Worm (Caenorhabditis elegans): ENCODE data around the gene F54D5.9.

DNA sequence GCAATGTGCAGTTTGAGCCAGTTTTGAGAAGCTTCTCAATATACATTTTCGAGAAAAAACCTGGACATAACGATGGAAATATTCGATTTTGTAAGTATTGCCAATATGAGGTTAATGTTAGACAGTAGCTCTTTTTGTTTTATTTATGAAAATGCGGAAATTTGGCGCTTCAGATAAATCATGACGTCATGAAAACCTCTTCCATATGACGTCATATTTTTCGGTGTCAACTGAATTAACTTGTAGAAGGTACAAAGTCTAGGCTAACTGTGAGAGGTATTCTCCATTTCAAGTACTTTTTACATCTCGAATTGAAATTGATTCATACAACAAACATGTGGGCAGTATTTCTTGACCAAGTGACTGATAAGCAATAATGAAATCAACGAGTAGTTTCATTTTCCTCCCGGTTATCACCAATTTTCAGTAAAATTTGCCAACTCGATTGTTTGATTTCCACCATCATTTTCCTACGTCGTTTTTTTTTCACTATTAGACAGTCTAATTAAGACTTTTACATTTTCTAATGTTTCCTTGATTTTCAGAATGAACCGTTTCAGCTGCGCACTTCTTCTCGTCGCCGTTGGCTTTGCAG is 26.7 kb upstream of the F54D5.9 start, which contains the start of gene F54D5.3:
- no peak for TF ChIP-seq F49E8.2 (tag; optimal IDR thresholded peaks at IDR 0.05; ENCODE audit: borderline replicate concordance)
- no peak for TF ChIP-seq ceh-82 (tag; optimal IDR thresholded peaks at IDR 0.05)
- TF ChIP-seq nhr-237 (tag; optimal IDR thresholded peaks at IDR 0.05): no peak
- no peak for TF ChIP-seq mdl-1 (tag; optimal IDR thresholded peaks at IDR 0.05)
- no peak for TF ChIP-seq egl-27 (tag; optimal IDR thresholded peaks at IDR 0.05)
- TF ChIP-seq skn-1 (tag; optimal IDR thresholded peaks at IDR 0.05): no peak
- no peak for TF ChIP-seq nhr-10 (tag; optimal IDR thresholded peaks at IDR 0.05)
- TF ChIP-seq lsy-2 (tag; optimal IDR thresholded peaks at IDR 0.05): no peak
- no peak for TF ChIP-seq T26A8.4 (GFP tag; IDR thresholded peaks at IDR 0.05)
- no peak for TF ChIP-seq R02D3.7 (tag; optimal IDR thresholded peaks at IDR 0.05)
- TF ChIP-seq ctbp-1 (GFP tag; IDR thresholded peaks at IDR 0.05): no peak
- TF ChIP-seq mxl-3 (GFP tag; optimal IDR thresholded peaks at IDR 0.05): no peak

All from whole organism, L4 larva.